Worm (Caenorhabditis elegans) whole organism, L4 larva: ENCODE data around the gene Y47D3A.13.

Source experiments
- F10B5.3 ChIP-seq: sonication (generic microtip); optimal IDR thresholded peaks from 2 replicates; lab custom pipeline; 2016; ENCODE audit warnings: mild to moderate bottlenecking, missing genetic modification characterization, missing compliant biosample characterization
- T26A8.4 ChIP-seq: fragments of 200-800 bp; sonication (Bioruptor generic); IDR thresholded peaks from 2 replicates; pipeline ENCODE4 v1.3.6; 2022; ENCODE audit warnings: missing genetic modification characterization, missing compliant biosample characterization
- Y5F2A.4 ChIP-seq: fragments of 200-800 bp; sonication (Bioruptor generic); optimal IDR thresholded peaks from 2 replicates; lab custom pipeline; 2018; ENCODE audit warnings: mild to moderate bottlenecking, missing genetic modification characterization, missing compliant biosample characterization
- dpl-1 ChIP-seq: fragments of 150-350 bp; optimal IDR thresholded peaks from 2 replicates; lab custom pipeline; 2014; ENCODE audit warnings: missing biosample characterization, missing genetic modification reagents, missing genetic modification characterization
- egl-27 ChIP-seq: sonication (generic microtip); optimal IDR thresholded peaks from 3 replicates; lab custom pipeline; 2017; ENCODE audit warnings: missing biosample characterization, missing genetic modification reagents, missing genetic modification characterization
- lin-13 ChIP-seq: fragments of 150-350 bp; optimal IDR thresholded peaks from 2 replicates; lab custom pipeline; 2014; ENCODE audit warnings: missing biosample characterization, missing genetic modification reagents, missing genetic modification characterization
- nhr-11 ChIP-seq: fragments of 150-350 bp; optimal IDR thresholded peaks from 2 replicates; lab custom pipeline; 2014; ENCODE audit warnings: missing biosample characterization, missing genetic modification characterization
- pqm-1 ChIP-seq: sonication (generic microtip); optimal IDR thresholded peaks from 2 replicates; lab custom pipeline; 2017; ENCODE audit warnings: missing biosample characterization, missing genetic modification characterization
- sdz-12 ChIP-seq: fragments of 200-800 bp; sonication (Bioruptor generic); optimal IDR thresholded peaks from 2 replicates; lab custom pipeline; 2018; ENCODE audit warnings: mild to moderate bottlenecking, missing genetic modification characterization, missing compliant biosample characterization
- set-16 ChIP-seq: fragments of 200-800 bp; sonication (Bioruptor generic); IDR thresholded peaks from 2 replicates; pipeline ENCODE4 v1.3.6; 2022; ENCODE audit warnings: missing genetic modification reagents, missing genetic modification characterization, missing compliant biosample characterization
- unc-130 ChIP-seq: sonication (generic microtip); optimal IDR thresholded peaks from 2 replicates; lab custom pipeline; 2016; ENCODE audit warnings: missing genetic modification reagents, missing genetic modification characterization, missing compliant biosample characterization

ce11 chrIII:11193251-11193650 is 30.7 kb downstream of the Y47D3A.13 start:
- TF ChIP-seq Y5F2A.4 (GFP tag; lab: Kevin White, UChicago) (no peak), F10B5.3 (tag; lab: Kevin White, UChicago) (no peak), pqm-1 (tag; lab: Kevin White, UChicago) (peak; percentile 29), egl-27 (tag; lab: Kevin White, UChicago) (no peak), set-16 (GFP tag; lab: Robert Waterston, UW) (no peak), T26A8.4 (no peak), nhr-11 (tag; lab: Kevin White, UChicago) (no peak), lin-13 (GFP tag; lab: Kevin White, UChicago) (no peak), unc-130 (GFP tag; lab: Kevin White, UChicago) (no peak), sdz-12 (GFP tag; lab: Kevin White, UChicago) (no peak), dpl-1 (no peak)
